Worm (Caenorhabditis elegans): ENCODE results near the gene cas-1.

- TF ChIP-seq flt-1 (GFP tag; IDR thresholded peaks at IDR 0.05) (no peak), tab-1 (GFP tag; IDR thresholded peaks at IDR 0.05) (no peak), ztf-29 (GFP tag; IDR thresholded peaks at IDR 0.05) (no peak), T22C8.4 (GFP tag; IDR thresholded peaks at IDR 0.05) (no peak), ztf-23 (GFP tag; IDR thresholded peaks at IDR 0.05) (no peak), klf-2 (GFP tag; conservative IDR thresholded peaks at IDR 0.05) (no peak), med-1 (GFP tag; optimal IDR thresholded peaks at IDR 0.05; ENCODE audit: insufficient read depth) (no peak)
Measured at ce11 chrX:16844924-16845323, 31.5 kb upstream of the cas-1 start, which contains the start of gene F41G4.8.

Data from whole organism, midembryonic.